Worm (Caenorhabditis elegans) whole organism, L1 larva: Measurements from ENCODE around the gene srh-80.
"Not testable (repeated sequence)": the region's sequence is repeated elsewhere in the genome, so short reads cannot be mapped to it uniquely, and the experiment has no call there.

ENCODE experiments used
- hlh-4 ChIP-seq: sonication (generic microtip); optimal IDR thresholded peaks from 2 replicates; lab custom pipeline; 2016; ENCODE audit warnings: mild to moderate bottlenecking, missing genetic modification characterization, missing compliant biosample characterization
- snpc-4 ChIP-seq: fragments of 150-350 bp; optimal IDR thresholded peaks from 2 replicates; lab custom pipeline; 2014; ENCODE audit warnings: missing biosample characterization, missing genetic modification characterization

- not testable (repeated sequence) for TF ChIP-seq snpc-4 (tag; lab: Kevin White, UChicago)
- TF ChIP-seq hlh-4 (tag; lab: Kevin White, UChicago), result peak; percentile 64
Measured at ce11 chrV:265062-265963, 45.6 kb downstream of the srh-80 start.
